Worm (Caenorhabditis elegans): Measurements from ENCODE around the gene Y48A6B.9.

Gene Y48A6B.9

DNA sequence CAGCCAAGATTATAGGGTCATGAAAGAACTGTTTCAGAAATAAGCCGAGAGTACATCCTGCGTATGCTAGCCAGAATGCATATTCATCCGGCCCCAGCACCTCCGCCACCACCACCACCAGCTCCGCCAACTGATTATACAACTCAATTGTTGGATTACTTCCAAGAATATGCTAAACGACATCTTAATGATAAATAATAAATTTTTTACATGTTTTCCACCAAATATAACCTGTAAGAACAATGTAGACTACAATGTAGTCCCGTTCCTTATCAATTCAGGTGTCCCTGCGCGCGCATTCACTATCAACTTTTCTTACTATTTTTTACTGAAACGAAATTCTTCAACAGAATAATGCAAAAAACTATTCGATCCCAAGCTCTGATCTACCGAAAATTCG is at the start of gene Y48A6B.9:
Gene Y48A6B.9 (plus strand): TSS at position 301 of the 400 bp plus-strand sequence.
- TF ChIP-seq hlh-1 (tag; optimal IDR thresholded peaks at IDR 0.05) = no peak
- TF ChIP-seq nhr-76 (tag; optimal IDR thresholded peaks at IDR 0.05) = no peak
- TF ChIP-seq ztf-11 (tag; optimal IDR thresholded peaks at IDR 0.05) = no peak
- TF ChIP-seq lsy-2 (tag; optimal IDR thresholded peaks at IDR 0.05) = no peak
- TF ChIP-seq lin-13 (tag; optimal IDR thresholded peaks at IDR 0.05) = no peak
- TF ChIP-seq lin-32 (GFP tag; optimal IDR thresholded peaks at IDR 0.05) = no peak
- no peak for TF ChIP-seq sem-2 (GFP tag; optimal IDR thresholded peaks at IDR 0.05)

DNA sequence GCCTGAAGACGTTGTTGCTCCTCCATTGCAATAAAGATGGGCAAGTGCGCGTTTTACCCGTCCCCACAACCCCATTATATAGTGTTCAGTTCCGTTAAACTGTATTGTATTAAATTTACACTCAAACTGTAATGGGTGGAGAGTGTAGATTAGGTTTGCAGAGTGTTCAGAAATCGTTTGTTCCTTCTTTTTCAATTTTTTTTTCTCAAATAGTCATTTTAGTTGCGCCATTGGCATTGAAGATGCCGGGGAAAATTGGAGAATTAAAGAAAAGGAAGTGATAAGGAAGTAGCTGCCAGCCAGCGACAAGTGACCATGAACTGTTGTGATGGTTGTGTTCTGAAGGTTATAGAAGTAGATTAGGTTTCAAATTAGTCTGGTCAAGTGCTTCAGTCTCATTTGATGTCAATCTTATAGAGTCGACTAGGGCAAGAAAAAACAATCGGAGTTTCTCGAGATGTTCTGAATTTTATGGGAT is 47.4 kb upstream of the Y48A6B.9 start, which contains the start of gene col-93:
Gene col-93 (minus strand): TSS at position 51 of the 478 bp plus-strand sequence.
- no peak for TF ChIP-seq ceh-83 (GFP tag; optimal IDR thresholded peaks at IDR 0.05)
- TF ChIP-seq lin-32 (GFP tag; optimal IDR thresholded peaks at IDR 0.05) = no peak
- TF ChIP-seq elt-1 (tag; optimal IDR thresholded peaks at IDR 0.05; ENCODE audit: borderline replicate concordance, insufficient read depth) = no peak
- no peak for TF ChIP-seq mab-5 (tag; optimal IDR thresholded peaks at IDR 0.05)
- no peak for TF ChIP-seq nhr-76 (tag; optimal IDR thresholded peaks at IDR 0.05)
- no peak for TF ChIP-seq elt-3 (tag; optimal IDR thresholded peaks at IDR 0.05)
- TF ChIP-seq pha-4 (tag; optimal IDR thresholded peaks at IDR 0.05) = no peak
- no peak for TF ChIP-seq mls-2 (tag; optimal IDR thresholded peaks at IDR 0.05)
- TF ChIP-seq nhr-12 (tag; optimal IDR thresholded peaks at IDR 0.05) = no peak
- no peak for TF ChIP-seq nhr-28 (tag; optimal IDR thresholded peaks at IDR 0.05)
- TF ChIP-seq drap-1 (GFP tag; optimal IDR thresholded peaks at IDR 0.05) = no peak
- no peak for TF ChIP-seq sem-2 (GFP tag; optimal IDR thresholded peaks at IDR 0.05)
- TF ChIP-seq bed-3 (GFP tag; optimal IDR thresholded peaks at IDR 0.05) = no peak

DNA sequence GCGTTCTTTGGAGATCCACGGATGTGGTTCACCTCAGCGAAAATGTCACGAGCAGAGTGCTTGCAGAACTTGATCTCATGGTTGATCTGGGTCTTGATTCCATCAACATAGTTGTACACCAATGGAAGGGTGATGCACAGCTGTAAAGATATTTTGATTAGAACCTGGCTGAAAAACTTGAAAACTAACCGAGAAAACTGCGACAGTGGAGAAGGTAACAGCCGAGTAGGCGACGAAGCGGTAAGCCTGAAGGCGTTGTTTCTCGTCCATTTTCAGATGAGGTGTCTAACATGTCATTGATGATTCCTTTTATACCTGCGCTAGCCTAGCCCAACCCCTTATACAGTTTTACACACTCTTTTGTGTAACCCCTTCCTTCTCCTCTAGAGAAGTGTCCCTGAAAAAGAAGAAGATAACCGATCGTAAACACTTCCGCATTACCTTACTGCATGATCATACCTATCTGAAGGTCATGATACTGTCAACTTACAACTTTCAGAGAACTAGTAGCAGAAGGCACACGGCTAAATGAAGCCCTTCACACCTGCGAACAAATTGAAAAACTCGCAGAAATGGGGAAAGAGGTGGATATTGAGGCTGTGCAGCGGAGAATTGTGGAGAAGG is 45.3 kb upstream of the Y48A6B.9 start, which contains the start of gene col-94:
Gene col-94 (minus strand): TSS at position 313 of the 624 bp plus-strand sequence.
- TF ChIP-seq ztf-11 (tag; optimal IDR thresholded peaks at IDR 0.05) = no peak
- TF ChIP-seq mab-5 (tag; optimal IDR thresholded peaks at IDR 0.05) = no peak
- TF ChIP-seq cnd-1 (tag; optimal IDR thresholded peaks at IDR 0.05) = no peak
- no peak for TF ChIP-seq lsy-2 (tag; optimal IDR thresholded peaks at IDR 0.05)
- TF ChIP-seq ces-1 (GFP tag; optimal IDR thresholded peaks at IDR 0.05) = no peak
- no peak for TF ChIP-seq nhr-12 (tag; optimal IDR thresholded peaks at IDR 0.05)
- no peak for TF ChIP-seq nhr-28 (tag; optimal IDR thresholded peaks at IDR 0.05)
- no peak for TF ChIP-seq blmp-1 (tag; optimal IDR thresholded peaks at IDR 0.05)
- TF ChIP-seq elt-3 (tag; optimal IDR thresholded peaks at IDR 0.05) = no peak
- no peak for TF ChIP-seq zip-8 (tag; optimal IDR thresholded peaks at IDR 0.05)
- no peak for TF ChIP-seq drap-1 (GFP tag; optimal IDR thresholded peaks at IDR 0.05)
- TF ChIP-seq mep-1 (tag; optimal IDR thresholded peaks at IDR 0.05) = no peak
- TF ChIP-seq ceh-83 (GFP tag; optimal IDR thresholded peaks at IDR 0.05) = no peak
- no peak for TF ChIP-seq snpc-4 (tag; optimal IDR thresholded peaks at IDR 0.05)
- no peak for TF ChIP-seq mls-2 (tag; optimal IDR thresholded peaks at IDR 0.05)
- no peak for TF ChIP-seq ceh-43 (GFP tag; optimal IDR thresholded peaks at IDR 0.05)

DNA sequence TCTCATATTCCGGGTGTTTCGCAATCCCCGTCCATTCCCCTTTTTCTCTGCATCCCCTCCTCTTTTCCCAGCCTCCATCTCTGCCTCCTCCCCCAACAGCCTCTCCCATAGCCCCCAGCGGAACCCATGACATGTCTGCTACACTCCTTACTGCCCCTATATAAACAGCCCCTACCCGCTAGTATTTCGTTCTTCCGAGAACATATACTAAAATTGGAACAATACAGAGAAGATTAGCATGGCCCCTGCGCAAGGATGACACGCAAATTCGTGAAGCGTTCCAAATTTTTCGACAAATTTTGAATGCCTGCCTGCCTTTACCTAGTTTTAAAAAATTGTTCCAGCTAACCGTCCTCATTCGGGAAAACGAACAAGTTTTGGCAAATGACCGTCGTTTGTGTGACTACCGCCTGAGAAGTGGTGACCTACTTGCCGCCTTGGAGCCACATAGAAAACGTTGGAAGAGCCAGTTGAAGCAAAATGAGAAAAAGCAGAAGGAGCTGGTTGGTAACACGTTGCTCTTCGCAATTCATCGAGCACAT is 43.4 kb upstream of the Y48A6B.9 start:
- TF ChIP-seq cnd-1 (tag; optimal IDR thresholded peaks at IDR 0.05) = peak; percentile 93
- peak; percentile 57 for TF ChIP-seq ceh-39 (tag; optimal IDR thresholded peaks at IDR 0.05)
- peak; percentile 16 for TF ChIP-seq nhr-2 (tag; optimal IDR thresholded peaks at IDR 0.05)
- peak; percentile 95 for TF ChIP-seq ceh-83 (GFP tag; optimal IDR thresholded peaks at IDR 0.05)
- peak; percentile 91 for TF ChIP-seq mep-1 (tag; optimal IDR thresholded peaks at IDR 0.05)
- peak; percentile 95 for TF ChIP-seq tbx-8 (GFP tag; optimal IDR thresholded peaks at IDR 0.05)
- peak; percentile 93 for TF ChIP-seq sem-2 (GFP tag; optimal IDR thresholded peaks at IDR 0.05)
- TF ChIP-seq mls-2 (tag; optimal IDR thresholded peaks at IDR 0.05) = peak; percentile 98
- peak; percentile 95 for TF ChIP-seq ces-1 (GFP tag; optimal IDR thresholded peaks at IDR 0.05)
- TF ChIP-seq unc-62 (GFP tag; optimal IDR thresholded peaks at IDR 0.05) = peak; percentile 89
- TF ChIP-seq nhr-237 (tag; optimal IDR thresholded peaks at IDR 0.05) = peak; percentile 93
- TF ChIP-seq sptf-1 (tag; optimal IDR thresholded peaks at IDR 0.05) = peak; percentile 98
- peak; percentile 89 for TF ChIP-seq bed-3 (GFP tag; optimal IDR thresholded peaks at IDR 0.05)
- peak; percentile 93 for TF ChIP-seq lin-32 (GFP tag; optimal IDR thresholded peaks at IDR 0.05)
- peak; percentile 47 for TF ChIP-seq nhr-76 (tag; optimal IDR thresholded peaks at IDR 0.05)
- peak; percentile 90 for TF ChIP-seq mab-5 (tag; optimal IDR thresholded peaks at IDR 0.05)
- peak; percentile 90 for TF ChIP-seq ceh-43 (GFP tag; optimal IDR thresholded peaks at IDR 0.05)
- no peak for TF ChIP-seq zip-8 (tag; optimal IDR thresholded peaks at IDR 0.05)
- peak; percentile 79 for TF ChIP-seq ztf-11 (tag; optimal IDR thresholded peaks at IDR 0.05)
- no peak for TF ChIP-seq snpc-4 (tag; optimal IDR thresholded peaks at IDR 0.05)
- TF ChIP-seq M03D4.4 (tag; optimal IDR thresholded peaks at IDR 0.05) = peak; percentile 95
- TF ChIP-seq flh-1 (GFP tag; optimal IDR thresholded peaks at IDR 0.05) = peak; percentile 77
- TF ChIP-seq ham-2 (GFP tag; optimal IDR thresholded peaks at IDR 0.05) = peak; percentile 99
- peak; percentile 84 for TF ChIP-seq hlh-1 (tag; optimal IDR thresholded peaks at IDR 0.05)
- TF ChIP-seq drap-1 (GFP tag; optimal IDR thresholded peaks at IDR 0.05) = peak; percentile 99
- TF ChIP-seq elt-1 (tag; optimal IDR thresholded peaks at IDR 0.05; ENCODE audit: borderline replicate concordance, insufficient read depth) = peak; percentile 4
- TF ChIP-seq unc-39 (tag; optimal IDR thresholded peaks at IDR 0.05) = no peak
- TF ChIP-seq pha-4 (tag; optimal IDR thresholded peaks at IDR 0.05) = peak; percentile 94
- peak; percentile 78 for TF ChIP-seq lsy-2 (tag; optimal IDR thresholded peaks at IDR 0.05)
- peak; percentile 16 for TF ChIP-seq nhr-12 (tag; optimal IDR thresholded peaks at IDR 0.05)
- TF ChIP-seq blmp-1 (tag; optimal IDR thresholded peaks at IDR 0.05) = no peak
- TF ChIP-seq unc-120 (tag; optimal IDR thresholded peaks at IDR 0.05; ENCODE audit: poor library complexity, severe bottlenecking) = peak; percentile 99
- TF ChIP-seq elt-3 (tag; optimal IDR thresholded peaks at IDR 0.05) = peak; percentile 86
- TF ChIP-seq lin-13 (tag; optimal IDR thresholded peaks at IDR 0.05) = peak; percentile 89
- TF ChIP-seq nhr-28 (tag; optimal IDR thresholded peaks at IDR 0.05) = peak; percentile 25
